Worm (Caenorhabditis elegans): Measurements from ENCODE around the gene Y48E1C.1.

Gene Y48E1C.1

ce11 chrII:13456622-13457021 is 41.8 kb downstream of the Y48E1C.1 start (continued):
- TF ChIP-seq dmd-9 (GFP tag; IDR thresholded peaks at IDR 0.05) = no peak
- TF ChIP-seq spr-3 (GFP tag; optimal IDR thresholded peaks at IDR 0.05) = no peak
- no peak for TF ChIP-seq zip-2 (tag; optimal IDR thresholded peaks at IDR 0.05)
- no peak for TF ChIP-seq egl-27 (tag; optimal IDR thresholded peaks at IDR 0.05)
- TF ChIP-seq jun-1 (tag; optimal IDR thresholded peaks at IDR 0.05) = no peak
- TF ChIP-seq lin-29 (GFP tag; IDR thresholded peaks at IDR 0.05) = no peak
- no peak for TF ChIP-seq tag-97 (GFP tag; IDR thresholded peaks at IDR 0.05)
- TF ChIP-seq ceh-20 (GFP tag; IDR thresholded peaks at IDR 0.05) = no peak
- no peak for TF ChIP-seq nhr-11 (tag; optimal IDR thresholded peaks at IDR 0.05)
- peak; percentile 57 for TF ChIP-seq mep-1 (tag; optimal IDR thresholded peaks at IDR 0.05)
- peak; percentile 41; the same call in 1 of the 2 replicates for TF ChIP-seq dmd-6 (GFP tag; IDR thresholded peaks at IDR 0.05)
- no peak for TF ChIP-seq zfp-3 (GFP tag; conservative IDR thresholded peaks at IDR 0.05)
- no peak for TF ChIP-seq vab-7 (GFP tag; IDR thresholded peaks at IDR 0.05)
- no peak for TF ChIP-seq duxl-1 (tag; optimal IDR thresholded peaks at IDR 0.05; ENCODE audit: poor library complexity)
- no peak for TF ChIP-seq php-3 (GFP tag; IDR thresholded peaks at IDR 0.05)
- no peak for TF ChIP-seq D1046.2 (GFP tag; IDR thresholded peaks at IDR 0.05)
- no peak for TF ChIP-seq nhr-76 (tag; optimal IDR thresholded peaks at IDR 0.05)
- no peak for TF ChIP-seq ceh-44 (GFP tag; IDR thresholded peaks at IDR 0.05)
- no peak for TF ChIP-seq egl-43 (GFP tag; IDR thresholded peaks at IDR 0.05)
- no peak for TF ChIP-seq sdz-12 (GFP tag; optimal IDR thresholded peaks at IDR 0.05)
- TF ChIP-seq zip-11 (GFP tag; IDR thresholded peaks at IDR 0.05) = no peak
- TF ChIP-seq aha-1 (tag) = peak; percentile 69
- TF ChIP-seq nhr-77 (tag; optimal IDR thresholded peaks at IDR 0.05) = peak; percentile 33
- TF ChIP-seq lin-1 (GFP tag; IDR thresholded peaks at IDR 0.05) = no peak
- no peak for TF ChIP-seq snpc-1.2 (GFP tag; IDR thresholded peaks at IDR 0.05)
- TF ChIP-seq aly-2 (tag; optimal IDR thresholded peaks at IDR 0.05) = no peak
- no peak for TF ChIP-seq mxl-2 (GFP tag; conservative IDR thresholded peaks at IDR 0.05)
- no peak for TF ChIP-seq ZK546.5 (tag; optimal IDR thresholded peaks at IDR 0.05)
- no peak for TF ChIP-seq daf-8 (GFP tag; IDR thresholded peaks at IDR 0.05)
- no peak for TF ChIP-seq T26A8.4 (GFP tag; IDR thresholded peaks at IDR 0.05)
- no peak for TF ChIP-seq dpl-1 (GFP tag; optimal IDR thresholded peaks at IDR 0.05)
- TF ChIP-seq unc-39 (tag; optimal IDR thresholded peaks at IDR 0.05) = no peak
- no peak for TF ChIP-seq nhr-48 (tag; optimal IDR thresholded peaks at IDR 0.05)
- TF ChIP-seq nhr-102 (tag; optimal IDR thresholded peaks at IDR 0.05) = no peak
- TF ChIP-seq cey-2 (tag; optimal IDR thresholded peaks at IDR 0.05; ENCODE audit: borderline replicate concordance, insufficient read depth) = no peak
- TF ChIP-seq dmd-8 (GFP tag; IDR thresholded peaks at IDR 0.05) = no peak
- TF ChIP-seq lsy-2 (tag; optimal IDR thresholded peaks at IDR 0.05) = no peak
- TF ChIP-seq F37D6.2 (tag; optimal IDR thresholded peaks at IDR 0.05) = no peak
- TF ChIP-seq snpc-4 (tag; optimal IDR thresholded peaks at IDR 0.05) = no peak
- TF ChIP-seq ztf-7 (tag; optimal IDR thresholded peaks at IDR 0.05) = no peak
- TF ChIP-seq lim-7 (GFP tag; IDR thresholded peaks at IDR 0.05) = 0 out of 2 replicates have a peak, but pooled peaks have one; percentile 50
- TF ChIP-seq lin-15B (tag; optimal IDR thresholded peaks at IDR 0.05) = no peak
- no peak for TF ChIP-seq spr-1 (tag; optimal IDR thresholded peaks at IDR 0.05)
- TF ChIP-seq F10B5.3 (tag; optimal IDR thresholded peaks at IDR 0.05) = no peak
- no peak for TF ChIP-seq hif-1 (tag; optimal IDR thresholded peaks at IDR 0.05)
- no peak for TF ChIP-seq ztf-11 (tag; optimal IDR thresholded peaks at IDR 0.05)
- TF ChIP-seq lin-13 (GFP tag; optimal IDR thresholded peaks at IDR 0.05) = peak; percentile 42
- TF ChIP-seq fos-1 (tag; optimal IDR thresholded peaks at IDR 0.05) = no peak
- no peak for TF ChIP-seq T20F7.1 (GFP tag; optimal IDR thresholded peaks at IDR 0.05)
- TF ChIP-seq nhr-28 (tag; optimal IDR thresholded peaks at IDR 0.05) = peak; percentile 45
- TF ChIP-seq hlh-30 (tag; optimal IDR thresholded peaks at IDR 0.05; ENCODE audit: insufficient read depth) = no peak
- TF ChIP-seq ceh-32 (tag; optimal IDR thresholded peaks at IDR 0.05; ENCODE audit: poor library complexity) = no peak
- no peak for TF ChIP-seq skn-1 (tag; optimal IDR thresholded peaks at IDR 0.05)
